Worm (Caenorhabditis elegans): ENCODE measurements around the gene cpg-7.

Gene cpg-7

ce11 chrII:14097518-14097917 is 11.5 kb downstream of the cpg-7 start, which contains the start of gene Y39G8C.2:
TSS of gene Y39G8C.2 (minus strand) at chrII:14097618.
- TF ChIP-seq sem-4 (tag; optimal IDR thresholded peaks at IDR 0.05), result no peak
- TF ChIP-seq nhr-6 (tag; optimal IDR thresholded peaks at IDR 0.05), result no peak
- no peak for TF ChIP-seq snpc-4 (tag; optimal IDR thresholded peaks at IDR 0.05)
- TF ChIP-seq nhr-10 (tag; optimal IDR thresholded peaks at IDR 0.05), result no peak
- no peak for TF ChIP-seq crh-2 (tag; optimal IDR thresholded peaks at IDR 0.05)
- TF ChIP-seq fos-1 (tag; optimal IDR thresholded peaks at IDR 0.05), result no peak
- no peak for TF ChIP-seq peb-1 (tag; optimal IDR thresholded peaks at IDR 0.05)
- TF ChIP-seq ZK546.5 (tag; optimal IDR thresholded peaks at IDR 0.05), result no peak
- no peak for TF ChIP-seq ceh-82 (tag; optimal IDR thresholded peaks at IDR 0.05)
- no peak for TF ChIP-seq sma-9 (GFP tag; optimal IDR thresholded peaks at IDR 0.05)
- no peak for TF ChIP-seq sma-9 (tag; optimal IDR thresholded peaks at IDR 0.05)
- no peak for TF ChIP-seq mbf-1 (tag; optimal IDR thresholded peaks at IDR 0.05)
- no peak for TF ChIP-seq sma-3 (GFP tag; optimal IDR thresholded peaks at IDR 0.05)
- TF ChIP-seq elt-3 (tag; optimal IDR thresholded peaks at IDR 0.05), result no peak
- no peak for TF ChIP-seq blmp-1 (tag; optimal IDR thresholded peaks at IDR 0.05; ENCODE audit: insufficient read depth)
- no peak for TF ChIP-seq unc-62 (GFP tag; optimal IDR thresholded peaks at IDR 0.05)
- TF ChIP-seq ztf-4 (tag; optimal IDR thresholded peaks at IDR 0.05), result no peak

ce11 chrII:14096814-14097213 is 12.2 kb downstream of the cpg-7 start:
- TF ChIP-seq nhr-12 (tag; optimal IDR thresholded peaks at IDR 0.05) (no peak), zag-1 (tag; optimal IDR thresholded peaks at IDR 0.05) (no peak), C34F6.9 (tag; optimal IDR thresholded peaks at IDR 0.05) (no peak), ztf-1 (GFP tag; conservative IDR thresholded peaks at IDR 0.05) (no peak), Y55F3AM.14 (GFP tag; optimal IDR thresholded peaks at IDR 0.05) (no peak), sma-3 (GFP tag; optimal IDR thresholded peaks at IDR 0.05) (no peak), elt-3 (tag; optimal IDR thresholded peaks at IDR 0.05) (no peak), peb-1 (tag; optimal IDR thresholded peaks at IDR 0.05) (no peak), fos-1 (tag; optimal IDR thresholded peaks at IDR 0.05) (no peak), nhr-237 (tag; optimal IDR thresholded peaks at IDR 0.05) (no peak), nhr-77 (tag; optimal IDR thresholded peaks at IDR 0.05) (no peak), snpc-4 (tag; optimal IDR thresholded peaks at IDR 0.05) (no peak), ZK546.5 (tag; optimal IDR thresholded peaks at IDR 0.05) (no peak), nhr-21 (tag; optimal IDR thresholded peaks at IDR 0.05) (no peak), ceh-82 (tag; optimal IDR thresholded peaks at IDR 0.05) (no peak), unc-62 (GFP tag; optimal IDR thresholded peaks at IDR 0.05) (no peak), nhr-25 (tag; optimal IDR thresholded peaks at IDR 0.05) (no peak), gmeb-1 (tag; optimal IDR thresholded peaks at IDR 0.05) (no peak), crh-2 (tag; optimal IDR thresholded peaks at IDR 0.05) (no peak)

ce11 chrII:14095875-14096274 is 13.2 kb downstream of the cpg-7 start:
- TF ChIP-seq nhr-129 (tag; optimal IDR thresholded peaks at IDR 0.05) (no peak), mbf-1 (tag; optimal IDR thresholded peaks at IDR 0.05) (no peak)

ce11 chrII:14094590-14094989 is 14.4 kb downstream of the cpg-7 start, which contains the start of gene col-87:
TSS of gene col-87 (minus strand) at chrII:14094690.
- TF ChIP-seq mab-5 (tag; optimal IDR thresholded peaks at IDR 0.05) (no peak), lin-13 (GFP tag; optimal IDR thresholded peaks at IDR 0.05) (no peak), dmd-4 (tag; optimal IDR thresholded peaks at IDR 0.05) (no peak), gmeb-1 (tag; optimal IDR thresholded peaks at IDR 0.05) (no peak), unc-39 (tag; optimal IDR thresholded peaks at IDR 0.05) (no peak)

ce11 chrII:14091182-14091581 is 17.9 kb downstream of the cpg-7 start:
- TF ChIP-seq R02D3.7 (tag; optimal IDR thresholded peaks at IDR 0.05) (no peak), lin-39 (tag; optimal IDR thresholded peaks at IDR 0.05) (no peak), ceh-16 (tag; optimal IDR thresholded peaks at IDR 0.05) (no peak), lsy-2 (tag; optimal IDR thresholded peaks at IDR 0.05) (no peak), ceh-82 (tag; optimal IDR thresholded peaks at IDR 0.05) (no peak), sem-4 (tag; optimal IDR thresholded peaks at IDR 0.05) (no peak), nhr-6 (tag; optimal IDR thresholded peaks at IDR 0.05) (no peak), lin-11 (tag; optimal IDR thresholded peaks at IDR 0.05) (no peak), ztf-4 (tag; optimal IDR thresholded peaks at IDR 0.05) (no peak), ZK546.5 (tag; optimal IDR thresholded peaks at IDR 0.05) (no peak), dmd-4 (tag; optimal IDR thresholded peaks at IDR 0.05) (no peak), ama-1 (optimal IDR thresholded peaks at IDR 0.05) (no peak), elt-3 (tag; optimal IDR thresholded peaks at IDR 0.05) (no peak), nhr-77 (tag; optimal IDR thresholded peaks at IDR 0.05) (no peak)
